Worm (Caenorhabditis elegans) whole organism, L1 larva: ENCODE data around the gene C56G2.9.

Experiments
- alr-1 ChIP-seq: fragments of 200-800 bp; sonication (Bioruptor generic); optimal IDR thresholded peaks from 2 replicates; lab custom pipeline; 2018; ENCODE audit warnings: borderline replicate concordance, mild to moderate bottlenecking, missing genetic modification characterization, missing compliant biosample characterization
- blmp-1 ChIP-seq: fragments of 150-350 bp; optimal IDR thresholded peaks from 2 replicates; lab custom pipeline; 2014; ENCODE audit warnings: missing biosample characterization, missing genetic modification characterization
- ceh-63 ChIP-seq: fragments of 200-800 bp; sonication (Bioruptor generic); optimal IDR thresholded peaks from 2 replicates; lab custom pipeline; 2018; ENCODE audit warnings: mild to moderate bottlenecking, missing genetic modification characterization, missing compliant biosample characterization
- ceh-90 ChIP-seq: sonication (generic microtip); optimal IDR thresholded peaks from 2 replicates; lab custom pipeline; 2016; ENCODE audit warnings: missing genetic modification characterization, missing compliant biosample characterization
- fos-1 ChIP-seq: fragments of 150-350 bp; optimal IDR thresholded peaks from 2 replicates; lab custom pipeline; 2014; ENCODE audit warnings: missing biosample characterization, missing genetic modification characterization
- lin-13 ChIP-seq: fragments of 150-350 bp; optimal IDR thresholded peaks from 2 replicates; lab custom pipeline; 2014; ENCODE audit warnings: missing biosample characterization, missing genetic modification reagents, missing genetic modification characterization
- lin-39 ChIP-seq: fragments of 150-350 bp; optimal IDR thresholded peaks from 2 replicates; lab custom pipeline; 2014; ENCODE audit warnings: missing biosample characterization, missing genetic modification reagents, missing genetic modification characterization
- nhr-11 ChIP-seq: fragments of 150-350 bp; optimal IDR thresholded peaks from 2 replicates; lab custom pipeline; 2014; ENCODE audit warnings: missing biosample characterization, missing genetic modification characterization
- nhr-12 ChIP-seq: sonication (generic microtip); optimal IDR thresholded peaks from 2 replicates; lab custom pipeline; 2017; ENCODE audit warnings: missing biosample characterization, missing genetic modification characterization
- nhr-90 ChIP-seq: sonication (generic microtip); optimal IDR thresholded peaks from 2 replicates; lab custom pipeline; 2016; ENCODE audit warnings: mild to moderate bottlenecking, missing genetic modification characterization, missing compliant biosample characterization; ENCODE audit not compliant: poor library complexity
- snu-23 ChIP-seq: sonication (generic microtip); optimal IDR thresholded peaks from 2 replicates; lab custom pipeline; 2016; ENCODE audit warnings: missing genetic modification characterization, missing compliant biosample characterization
- sptf-1 ChIP-seq: fragments of 150-350 bp; optimal IDR thresholded peaks from 2 replicates; lab custom pipeline; 2014; ENCODE audit warnings: missing biosample characterization, missing genetic modification characterization
- unc-130 ChIP-seq: fragments of 150-350 bp; optimal IDR thresholded peaks from 2 replicates; lab custom pipeline; 2017; ENCODE audit warnings: missing biosample characterization, missing genetic modification characterization, inconsistent platforms

- TF ChIP-seq lin-39 (tag; lab: Kevin White, UChicago) (no peak), alr-1 (tag; lab: Kevin White, UChicago) (no peak), ceh-90 (tag; lab: Kevin White, UChicago) (no peak), blmp-1 (tag; lab: Kevin White, UChicago) (no peak), snu-23 (GFP tag; lab: Kevin White, UChicago) (no peak), nhr-11 (no peak), unc-130 (tag; lab: Kevin White, UChicago) (no peak), nhr-90 (tag; lab: Kevin White, UChicago) (no peak), ceh-63 (GFP tag; lab: Kevin White, UChicago) (no peak), lin-13 (GFP tag; lab: Kevin White, UChicago) (no peak), sptf-1 (tag; lab: Kevin White, UChicago) (no peak), nhr-12 (tag; lab: Kevin White, UChicago) (no peak), fos-1 (tag; lab: Kevin White, UChicago) (no peak)
Measured at ce11 chrIII:6310352-6310751, 32.8 kb downstream of the C56G2.9 start.
